Fruit fly (Drosophila melanogaster) whole organism, embryonic: Measurements from ENCODE around the gene Sf3a2.

Experiments used
- Abd-B ChIP-seq: fragments of 200-800 bp; sonication (Bioruptor generic); optimal IDR thresholded peaks from 2 replicates; lab custom pipeline; 2018; ENCODE audit warnings: missing biosample characterization, mild to moderate bottlenecking, missing genetic modification characterization, moderate library complexity
- CG10209 ChIP-seq: fragments of 200-800 bp; sonication (Bioruptor generic); optimal IDR thresholded peaks from 3 replicates; lab custom pipeline; 2017; ENCODE audit warnings: missing biosample characterization, mild to moderate bottlenecking, missing genetic modification characterization, missing genetic modification reagents
- CG1024 ChIP-seq: fragments of 200-800 bp; sonication (Bioruptor generic); IDR thresholded peaks from 2 replicates; pipeline ENCODE4 v1.3.6; 2022; ENCODE audit warnings: missing biosample characterization, missing genetic modification characterization
- CG10979 ChIP-seq: fragments of 200-800 bp; sonication (Bioruptor generic); optimal IDR thresholded peaks from 2 replicates; lab custom pipeline; 2018; ENCODE audit warnings: missing biosample characterization, mild to moderate bottlenecking, missing genetic modification characterization, moderate library complexity
- CG11093 ChIP-seq: fragments of 200-800 bp; sonication (Bioruptor generic); IDR thresholded peaks from 3 replicates; pipeline ENCODE4 v1.3.6; 2022; ENCODE audit warnings: missing biosample characterization, missing genetic modification characterization
- CG11247 ChIP-seq: fragments of 200-800 bp; sonication (Bioruptor generic); IDR thresholded peaks from 2 replicates; pipeline ENCODE4 v1.3.6; 2022; ENCODE audit warnings: missing biosample characterization, missing genetic modification characterization
- CG12071 ChIP-seq: fragments of 200-800 bp; sonication (Bioruptor generic); optimal IDR thresholded peaks from 3 replicates; lab custom pipeline; 2018; ENCODE audit warnings: missing biosample characterization, mild to moderate bottlenecking, missing genetic modification characterization
- CG12769 ChIP-seq: fragments of 200-800 bp; sonication (Bioruptor generic); optimal IDR thresholded peaks from 2 replicates; lab custom pipeline; 2019; ENCODE audit warnings: missing biosample characterization, mild to moderate bottlenecking, missing genetic modification characterization, moderate library complexity
- CG13424 ChIP-seq: fragments of 200-800 bp; sonication (Bioruptor generic); optimal IDR thresholded peaks from 2 replicates; lab custom pipeline; 2019; ENCODE audit warnings: missing biosample characterization, mild to moderate bottlenecking, missing genetic modification characterization, moderate library complexity
- CG1603 ChIP-seq: fragments of 200-800 bp; sonication (Bioruptor generic); optimal IDR thresholded peaks from 2 replicates; lab custom pipeline; 2019; ENCODE audit warnings: missing biosample characterization, mild to moderate bottlenecking, missing genetic modification characterization, moderate library complexity
- CG17328 ChIP-seq: fragments of 200-800 bp; sonication (Bioruptor generic); IDR thresholded peaks from 2 replicates; pipeline ENCODE4 v1.3.6; 2022; ENCODE audit warnings: missing biosample characterization, missing genetic modification characterization
- CG17612 ChIP-seq: fragments of 200-800 bp; sonication (Bioruptor generic); IDR thresholded peaks from 2 replicates; pipeline ENCODE4 v1.3.6; 2022; ENCODE audit warnings: missing biosample characterization, missing genetic modification characterization
- CG18619 ChIP-seq: fragments of 200-800 bp; sonication (Bioruptor generic); optimal IDR thresholded peaks from 3 replicates; lab custom pipeline; 2017; ENCODE audit warnings: missing biosample characterization, mild to moderate bottlenecking, missing genetic modification characterization
- CG34376 ChIP-seq: fragments of 200-800 bp; sonication (Bioruptor generic); optimal IDR thresholded peaks from 2 replicates; lab custom pipeline; 2018; ENCODE audit warnings: missing biosample characterization, mild to moderate bottlenecking, missing genetic modification characterization
- CG4617 ChIP-seq: fragments of 200-800 bp; sonication (Bioruptor generic); optimal IDR thresholded peaks from 3 replicates; lab custom pipeline; 2016; ENCODE audit warnings: missing biosample characterization, missing genetic modification characterization, borderline replicate concordance
- CG7928 ChIP-seq: fragments of 200-800 bp; sonication (Bioruptor generic); optimal IDR thresholded peaks from 2 replicates; lab custom pipeline; 2017; ENCODE audit warnings: missing biosample characterization, mild to moderate bottlenecking, missing genetic modification characterization
- CG9797 ChIP-seq: fragments of 200-800 bp; sonication (Bioruptor generic); optimal IDR thresholded peaks from 3 replicates; lab custom pipeline; 2018; ENCODE audit warnings: missing biosample characterization, mild to moderate bottlenecking, missing genetic modification characterization
- CHES-1-like ChIP-seq: fragments of 200-800 bp; sonication (Bioruptor generic); optimal IDR thresholded peaks from 2 replicates; lab custom pipeline; 2016; ENCODE audit warnings: missing biosample characterization, missing genetic modification characterization
- D19A ChIP-seq: fragments of 200-800 bp; optimal IDR thresholded peaks from 3 replicates; lab custom pipeline; 2019; ENCODE audit warnings: missing biosample characterization, mild to moderate bottlenecking, missing genetic modification characterization, moderate library complexity
- Doc2 ChIP-seq: fragments of 200-800 bp; sonication (Bioruptor generic); IDR thresholded peaks from 2 replicates; pipeline ENCODE4 v1.3.6; 2022; ENCODE audit warnings: missing biosample characterization, missing genetic modification characterization
- E2f1 ChIP-seq: fragments of 200-800 bp; sonication (Bioruptor generic); IDR thresholded peaks from 2 replicates; pipeline ENCODE4 v1.3.6; 2022; ENCODE audit warnings: missing biosample characterization, missing genetic modification characterization
- Hmr ChIP-seq: fragments of 200-800 bp; sonication (Bioruptor generic); optimal IDR thresholded peaks from 3 replicates; lab custom pipeline; 2017; ENCODE audit warnings: mild to moderate bottlenecking, missing biosample characterization, missing genetic modification reagents, missing genetic modification characterization
- Lpt ChIP-seq: fragments of >200 bp; optimal IDR thresholded peaks from 2 replicates; lab custom pipeline; 2018; ENCODE audit warnings: missing biosample characterization, missing genetic modification characterization
- Nf-YA ChIP-seq: fragments of 200-800 bp; sonication (Bioruptor generic); IDR thresholded peaks from 2 replicates; pipeline ENCODE4 v1.3.6; 2022; ENCODE audit warnings: missing biosample characterization, missing genetic modification characterization
- Optix ChIP-seq: fragments of 200-800 bp; sonication (Bioruptor generic); IDR thresholded peaks from 3 replicates; pipeline ENCODE4 v1.3.6; 2022; ENCODE audit warnings: missing biosample characterization, missing genetic modification characterization
- Pdp1 ChIP-seq, 2 experiments: fragments of 200-800 bp; sonication (Bioruptor generic); optimal IDR thresholded peaks; 3 replicates each; lab custom pipeline; 2016; ENCODE audit warnings: missing biosample characterization in 2 of 2, missing genetic modification characterization in 2 of 2, mild to moderate bottlenecking in 1 of 2, moderate library complexity in 1 of 2
- Poxn ChIP-seq: fragments of 200-800 bp; sonication (Bioruptor generic); IDR thresholded peaks from 2 replicates; pipeline ENCODE4 v1.3.6; 2022; ENCODE audit warnings: missing biosample characterization, missing genetic modification characterization
- aop ChIP-seq: fragments of 200-800 bp; sonication (Bioruptor generic); IDR thresholded peaks from 2 replicates; pipeline ENCODE4 v1.3.6; 2022; ENCODE audit warnings: missing biosample characterization, missing genetic modification characterization
- bbx ChIP-seq: fragments of 200-800 bp; sonication (Bioruptor generic); IDR thresholded peaks from 2 replicates; pipeline ENCODE4 v1.3.6; 2022; ENCODE audit warnings: missing biosample characterization, missing genetic modification characterization; ENCODE audit not compliant: partially characterized antibody
- cato ChIP-seq: fragments of 200-800 bp; sonication (Bioruptor generic); optimal IDR thresholded peaks from 2 replicates; lab custom pipeline; 2016; ENCODE audit warnings: missing biosample characterization, missing genetic modification characterization, borderline replicate concordance
- cg ChIP-seq: fragments of 200-800 bp; sonication (Bioruptor generic); optimal IDR thresholded peaks from 3 replicates; lab custom pipeline; 2019; ENCODE audit warnings: missing biosample characterization, mild to moderate bottlenecking, missing genetic modification characterization, moderate library complexity
- corto ChIP-seq: fragments of 200-800 bp; sonication (Bioruptor generic); optimal IDR thresholded peaks from 2 replicates; lab custom pipeline; 2016; ENCODE audit warnings: missing biosample characterization, mild to moderate bottlenecking, missing genetic modification characterization, moderate library complexity
- danr ChIP-seq: fragments of 200-800 bp; sonication (Bioruptor generic); IDR thresholded peaks from 2 replicates; pipeline ENCODE4 v1.3.6; 2022; ENCODE audit warnings: missing biosample characterization, missing genetic modification characterization
- esg ChIP-seq: fragments of 200-800 bp; sonication (Bioruptor generic); conservative IDR thresholded peaks from 2 replicates; pipeline ENCODE4 v1.3.6; 2022; ENCODE audit warnings: missing biosample characterization, missing genetic modification characterization
- ewg ChIP-seq: fragments of 200-800 bp; sonication (Bioruptor generic); optimal IDR thresholded peaks from 3 replicates; lab custom pipeline; 2017; ENCODE audit warnings: mild to moderate bottlenecking, missing biosample characterization, missing genetic modification reagents, missing genetic modification characterization
- gro ChIP-seq: fragments of 200-800 bp; sonication (Bioruptor generic); optimal IDR thresholded peaks from 2 replicates; lab custom pipeline; 2016; ENCODE audit warnings: missing biosample characterization, missing genetic modification characterization
- gsb ChIP-seq: fragments of 200-800 bp; sonication (Bioruptor generic); IDR thresholded peaks from 2 replicates; pipeline ENCODE4 v1.3.6; 2022; ENCODE audit warnings: missing biosample characterization, missing genetic modification characterization
- jumu ChIP-seq: fragments of 200-800 bp; sonication (Bioruptor generic); optimal IDR thresholded peaks from 3 replicates; lab custom pipeline; 2016; ENCODE audit warnings: missing biosample characterization, missing genetic modification characterization
- ken ChIP-seq: fragments of 200-800 bp; sonication (Bioruptor generic); IDR thresholded peaks from 3 replicates; pipeline ENCODE4 v1.3.6; 2022; ENCODE audit warnings: missing biosample characterization, missing genetic modification characterization
- mam ChIP-seq: fragments of 200-800 bp; sonication (Bioruptor generic); optimal IDR thresholded peaks from 3 replicates; lab custom pipeline; 2016; ENCODE audit warnings: missing biosample characterization, missing genetic modification characterization
- p53 ChIP-seq: fragments of 200-800 bp; sonication (Bioruptor generic); optimal IDR thresholded peaks from 2 replicates; lab custom pipeline; 2016; ENCODE audit warnings: missing biosample characterization, missing genetic modification characterization
- pan ChIP-seq, 4 experiments: fragments of >200 bp in 3 of 4; fragments of 200-800 bp in 1 of 4; sonication (Bioruptor generic) in 1 of 4; optimal IDR thresholded peaks in 3 of 4; IDR thresholded peaks in 1 of 4; 2 replicates each; pipeline versions ENCODE4 v1.3.6 to Lab custom; 2017 to 2022; ENCODE audit warnings: missing biosample characterization in 2 of 4, missing genetic modification characterization in 2 of 4, mixed read lengths in 1 of 4
- peb ChIP-seq: fragments of 200-800 bp; sonication (Bioruptor generic); IDR thresholded peaks from 2 replicates; pipeline ENCODE4 v1.3.6; 2022; ENCODE audit warnings: missing biosample characterization, missing genetic modification characterization
- pnt ChIP-seq: fragments of 200-800 bp; sonication (Bioruptor generic); optimal IDR thresholded peaks from 3 replicates; lab custom pipeline; 2016; ENCODE audit warnings: missing biosample characterization, missing genetic modification characterization
- psq ChIP-seq: fragments of 200-800 bp; sonication (Bioruptor generic); optimal IDR thresholded peaks from 2 replicates; lab custom pipeline; 2017; ENCODE audit warnings: missing biosample characterization, missing genetic modification characterization
- slp2 ChIP-seq: fragments of 200-800 bp; sonication (Bioruptor generic); optimal IDR thresholded peaks from 2 replicates; lab custom pipeline; 2016; ENCODE audit warnings: missing biosample characterization, missing genetic modification characterization
- tap ChIP-seq: fragments of 200-800 bp; optimal IDR thresholded peaks from 3 replicates; lab custom pipeline; 2019; ENCODE audit warnings: missing biosample characterization, mild to moderate bottlenecking, missing genetic modification characterization, moderate library complexity
- tll ChIP-seq, 2 experiments: fragments of 200-800 bp in 1 of 2; fragments of >200 bp in 1 of 2; sonication (Bioruptor generic) in 1 of 2; optimal IDR thresholded peaks; 2 replicates each; lab custom pipeline; 2017 to 2019; ENCODE audit warnings: missing biosample characterization in 2 of 2, missing genetic modification characterization in 2 of 2, mild to moderate bottlenecking in 1 of 2, moderate library complexity in 1 of 2
- vfl ChIP-seq: fragments of 200-800 bp; sonication (Bioruptor generic); optimal IDR thresholded peaks from 2 replicates; lab custom pipeline; 2016; ENCODE audit warnings: missing biosample characterization, missing genetic modification characterization
- wor ChIP-seq: fragments of 200-800 bp; sonication (Bioruptor generic); IDR thresholded peaks from 2 replicates; pipeline ENCODE4 v1.3.6; 2022; ENCODE audit warnings: missing biosample characterization, missing genetic modification characterization

The Sf3a2 gene

dm6 chr3L:12792933-12793448, 20.8 kb downstream of the Sf3a2 start (continued):
- TF ChIP-seq pnt (GFP tag; lab: Kevin White, UChicago) (no peak), p53 (GFP tag; lab: Kevin White, UChicago) (no peak), ken (GFP tag; lab: Robert Waterston, UW) (no peak), CG17328 (GFP tag; lab: Robert Waterston, UW) (peak; percentile 24; the same call in 1 of the 2 replicates), bbx (GFP tag; lab: Robert Waterston, UW) (no peak), CG34376 (GFP tag; lab: Kevin White, UChicago) (no peak), CG4617 (GFP tag; lab: Kevin White, UChicago) (no peak), mam (peak; percentile 32), CG7928 (GFP tag; lab: Kevin White, UChicago) (no peak), CG17612 (GFP tag; lab: Robert Waterston, UW) (no peak), CG11093 (GFP tag; lab: Robert Waterston, UW) (no peak), E2f1 (GFP tag; lab: Robert Waterston, UW) (no peak; the same call in 1 of the 2 replicates), Lpt (no peak), gsb (GFP tag; lab: Robert Waterston, UW) (no peak), Abd-B (peak; percentile 29), Optix (no peak), CG10979 (tag; lab: Kevin White, UChicago) (peak; percentile 69), D19A (tag; lab: Kevin White, UChicago) (peak; percentile 62), CG1603 (tag; lab: Kevin White, UChicago) (peak; percentile 1), CG12071 (GFP tag; lab: Kevin White, UChicago) (peak; percentile 6), vfl (GFP tag; lab: Kevin White, UChicago) (no peak), esg (GFP tag; lab: Robert Waterston, UW) (0 out of 2 replicates have a peak, but pooled peaks have one; percentile 18), Doc2 (GFP tag; lab: Robert Waterston, UW) (no peak), tll (GFP tag; optimal IDR thresholded peaks at IDR 0.05; lab: Kevin White, UChicago) (no peak), psq (GFP tag; lab: Kevin White, UChicago) (no peak), CG11247 (GFP tag; lab: Robert Waterston, UW) (no peak), Hmr (GFP tag; lab: Kevin White, UChicago) (peak; percentile 68), Poxn (no peak), CG9797 (GFP tag; lab: Kevin White, UChicago) (no peak), Nf-YA (GFP tag; lab: Robert Waterston, UW) (no peak), aop (GFP tag; lab: Robert Waterston, UW) (no peak), tap (peak; percentile 39), CG13424 (tag; lab: Kevin White, UChicago) (peak; percentile 78), pan (optimal IDR thresholded peaks at IDR 0.05; lab: Kevin White, UChicago) (no peak), pan (GFP tag; optimal IDR thresholded peaks at IDR 0.05 in 1 of 2, IDR thresholded peaks at IDR 0.05 in 1 of 2) (peak in 1 of 2 experiments; percentile 54), CHES-1-like (no peak), corto (GFP tag; lab: Kevin White, UChicago) (peak; percentile 55), jumu (GFP tag; lab: Kevin White, UChicago) (no peak), CG10209 (GFP tag; lab: Kevin White, UChicago) (peak; percentile 40), peb (GFP tag; lab: Robert Waterston, UW) (no peak), cato (GFP tag; lab: Kevin White, UChicago) (no peak), ewg (GFP tag; lab: Kevin White, UChicago) (no peak), cg (no peak), gro (GFP tag; lab: Kevin White, UChicago) (no peak), CG12769 (tag; lab: Kevin White, UChicago) (no peak), wor (GFP tag; lab: Robert Waterston, UW) (0 out of 2 replicates have a peak, but pooled peaks have one; percentile 28), danr (no peak), slp2 (no peak), CG18619 (peak; percentile 63), CG1024 (GFP tag; lab: Robert Waterston, UW) (no peak), Pdp1 (GFP tag; optimal IDR thresholded peaks at IDR 0.05; lab: Kevin White, UChicago) (peak; percentile 14 to 62)
